In the genomic region with DNA sequence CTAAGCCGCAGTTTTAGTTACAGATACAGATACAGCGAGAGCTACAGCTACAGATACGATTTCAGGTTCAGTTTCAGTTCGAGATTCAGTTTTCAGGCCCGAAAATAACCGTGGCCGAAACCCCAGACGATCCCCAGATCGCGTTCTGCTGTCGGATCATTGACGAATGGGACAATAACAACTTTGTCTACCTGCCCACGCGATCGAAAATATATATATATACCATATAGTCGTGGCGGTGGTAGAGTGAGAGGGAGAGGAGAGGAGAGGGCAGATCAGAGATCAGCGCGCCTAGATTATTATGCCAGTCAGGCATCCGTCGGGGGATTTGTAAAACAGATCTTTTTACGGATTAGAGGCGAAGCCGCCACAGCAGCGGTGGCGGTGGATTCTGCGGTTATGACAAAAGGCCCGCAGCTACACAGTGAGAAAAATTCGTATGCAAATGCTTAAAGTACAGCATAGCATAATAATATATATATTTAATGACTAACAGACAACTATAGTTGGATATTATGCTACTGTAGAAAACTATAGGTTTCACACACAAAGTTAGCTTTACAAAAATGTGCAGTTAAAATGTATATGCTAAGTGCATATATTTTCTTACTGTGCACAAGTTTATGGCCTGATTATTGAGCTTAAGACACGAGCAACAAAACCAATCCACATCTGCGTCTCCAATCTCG, we compare ENCODE assay signal across 1 fruit fly cellular context.
A peak's percentile ranks its signal among the peaks of the same experiment; 100 is the strongest.
TF ChIP-seq lines count a peak whose summit lies in the region.

No protein-coding gene starts in this region.

TF ChIP-seq in whole organism, embryonic, 481 proteins besides CTCF, POLR2A, EP300 and RAD21 (continued from another document and continues in another):
- TF ChIP-seq D19B (GFP tag; optimal IDR thresholded peaks at IDR 0.05; lab: Kevin White, UChicago) = no peak
- TF ChIP-seq HHEX (GFP tag; optimal IDR thresholded peaks at IDR 0.05; lab: Kevin White, UChicago) = peak; percentile 29
- peak; percentile 2 for TF ChIP-seq CG6854 (GFP tag; optimal IDR thresholded peaks at IDR 0.05; lab: Kevin White, UChicago)
- peak; percentile 50 for TF ChIP-seq CG33557 (GFP tag; optimal IDR thresholded peaks at IDR 0.05; lab: Kevin White, UChicago)
- no peak for TF ChIP-seq CG6175 (GFP tag; IDR thresholded peaks at IDR 0.05; lab: Robert Waterston, UW)
- TF ChIP-seq Ada2b (GFP tag; IDR thresholded peaks at IDR 0.05; lab: Robert Waterston, UW) = peak; percentile 20; the same call in 1 of the 2 replicates
- peak; percentile 50 for TF ChIP-seq CG14014 (GFP tag; IDR thresholded peaks at IDR 0.05; lab: Robert Waterston, UW)
- peak; percentile 68; the same call in 2 of the 3 replicates for TF ChIP-seq CG34422 (GFP tag; IDR thresholded peaks at IDR 0.05; lab: Robert Waterston, UW)
- no peak for TF ChIP-seq Oaz (GFP tag; IDR thresholded peaks at IDR 0.05; lab: Robert Waterston, UW)
- TF ChIP-seq Hmr (GFP tag; optimal IDR thresholded peaks at IDR 0.05; lab: Kevin White, UChicago) = peak; percentile 13
- TF ChIP-seq CG6689 (GFP tag; IDR thresholded peaks at IDR 0.05; lab: Robert Waterston, UW) = peak; percentile 78
- peak; percentile 59 for TF ChIP-seq tin (GFP tag; optimal IDR thresholded peaks at IDR 0.05; lab: Kevin White, UChicago)
- peak; percentile 62; the same call in 2 of the 3 replicates for TF ChIP-seq ci (GFP tag; IDR thresholded peaks at IDR 0.05; lab: Robert Waterston, UW)
- peak; percentile 31 for TF ChIP-seq CG3407 (GFP tag; optimal IDR thresholded peaks at IDR 0.05; lab: Kevin White, UChicago)
- peak; percentile 9 for TF ChIP-seq NfI (GFP tag; optimal IDR thresholded peaks at IDR 0.05; lab: Kevin White, UChicago)
- no peak for TF ChIP-seq CG7928 (GFP tag; optimal IDR thresholded peaks at IDR 0.05; lab: Kevin White, UChicago)
- no peak for TF ChIP-seq bab2 (GFP tag; optimal IDR thresholded peaks at IDR 0.05; lab: Kevin White, UChicago)
- TF ChIP-seq ham (GFP tag; IDR thresholded peaks at IDR 0.05; lab: Robert Waterston, UW) = no peak
- TF ChIP-seq br (optimal IDR thresholded peaks at IDR 0.05; lab: Kevin White, UChicago) = no peak
- no peak for TF ChIP-seq jumu (GFP tag; optimal IDR thresholded peaks at IDR 0.05; lab: Kevin White, UChicago)
- no peak for TF ChIP-seq pnt (GFP tag; optimal IDR thresholded peaks at IDR 0.05; lab: Kevin White, UChicago)
- no peak for TF ChIP-seq insv (GFP tag; optimal IDR thresholded peaks at IDR 0.05; lab: Kevin White, UChicago)
- no peak for TF ChIP-seq CG14860 (GFP tag; IDR thresholded peaks at IDR 0.05; lab: Robert Waterston, UW; ENCODE audit: partially characterized antibody)
- no peak for TF ChIP-seq CG6683 (GFP tag; optimal IDR thresholded peaks at IDR 0.05; lab: Kevin White, UChicago)
- TF ChIP-seq seq (GFP tag; IDR thresholded peaks at IDR 0.05; lab: Robert Waterston, UW) = no peak
- no peak for TF ChIP-seq Bteb2 (GFP tag; optimal IDR thresholded peaks at IDR 0.05; lab: Kevin White, UChicago)
- TF ChIP-seq tup (GFP tag; optimal IDR thresholded peaks at IDR 0.05; lab: Kevin White, UChicago) = no peak
- TF ChIP-seq salm (tag; optimal IDR thresholded peaks at IDR 0.05; lab: Kevin White, UChicago) = peak; percentile 21
- TF ChIP-seq ems (GFP tag; optimal IDR thresholded peaks at IDR 0.05; lab: Kevin White, UChicago) = no peak
- TF ChIP-seq slp2 (GFP tag; optimal IDR thresholded peaks at IDR 0.05; lab: Kevin White, UChicago) = no peak
- no peak for TF ChIP-seq maf-S (GFP tag; optimal IDR thresholded peaks at IDR 0.05; lab: Kevin White, UChicago)
- TF ChIP-seq Dip3 (GFP tag; optimal IDR thresholded peaks at IDR 0.05; lab: Kevin White, UChicago) = no peak
- TF ChIP-seq peb (GFP tag; IDR thresholded peaks at IDR 0.05; lab: Robert Waterston, UW) = 0 out of 2 replicates have a peak, but pooled peaks have one; percentile 22
- no peak for TF ChIP-seq CG3163 (GFP tag; optimal IDR thresholded peaks at IDR 0.05; lab: Kevin White, UChicago)
- TF ChIP-seq CG4360 (GFP tag; IDR thresholded peaks at IDR 0.05; lab: Robert Waterston, UW) = 0 out of 2 replicates have a peak, but pooled peaks have one; percentile 20
- TF ChIP-seq esg (GFP tag; conservative IDR thresholded peaks at IDR 0.05; lab: Robert Waterston, UW) = peak; percentile 47; the same call in 1 of the 2 replicates
- peak; percentile 47; the same call in 1 of the 2 replicates for TF ChIP-seq chm (GFP tag; IDR thresholded peaks at IDR 0.05; lab: Robert Waterston, UW)
- peak; percentile 25 for TF ChIP-seq CG5245 (GFP tag; optimal IDR thresholded peaks at IDR 0.05; lab: Kevin White, UChicago)
- TF ChIP-seq HLH4C (GFP tag; IDR thresholded peaks at IDR 0.05; lab: Robert Waterston, UW; ENCODE audit: partially characterized antibody) = no peak
- TF ChIP-seq CG9932 (GFP tag; IDR thresholded peaks at IDR 0.05; lab: Robert Waterston, UW) = peak; percentile 34; the same call in 1 of the 2 replicates
- TF ChIP-seq org-1 (GFP tag; optimal IDR thresholded peaks at IDR 0.05; lab: Kevin White, UChicago) = peak; percentile 18
- TF ChIP-seq CG14667 (GFP tag; IDR thresholded peaks at IDR 0.05; lab: Robert Waterston, UW) = 0 out of 2 replicates have a peak, but pooled peaks have one; percentile 5
- no peak for TF ChIP-seq hth (optimal IDR thresholded peaks at IDR 0.05; lab: Kevin White, UChicago)
- no peak for TF ChIP-seq CG8089 (GFP tag; optimal IDR thresholded peaks at IDR 0.05; lab: Kevin White, UChicago)
- TF ChIP-seq Trl (optimal IDR thresholded peaks at IDR 0.05; lab: Kevin White, UChicago) = no peak
- TF ChIP-seq Trl (GFP tag; optimal IDR thresholded peaks at IDR 0.05; lab: Kevin White, UChicago) = no peak
- TF ChIP-seq Doc2 (GFP tag; IDR thresholded peaks at IDR 0.05; lab: Robert Waterston, UW) = no peak
- TF ChIP-seq CG34376 (GFP tag; optimal IDR thresholded peaks at IDR 0.05; lab: Kevin White, UChicago) = no peak
- no peak for TF ChIP-seq nom (GFP tag; optimal IDR thresholded peaks at IDR 0.05; lab: Kevin White, UChicago)
- TF ChIP-seq CG13894 (tag; optimal IDR thresholded peaks at IDR 0.05; lab: Kevin White, UChicago) = peak; percentile 98
- TF ChIP-seq CG4854 (GFP tag; optimal IDR thresholded peaks at IDR 0.05; lab: Kevin White, UChicago) = peak; percentile 6
- TF ChIP-seq sqz (GFP tag; optimal IDR thresholded peaks at IDR 0.05; lab: Kevin White, UChicago) = no peak
- TF ChIP-seq Mrtf (GFP tag; IDR thresholded peaks at IDR 0.05; lab: Robert Waterston, UW) = peak; percentile 48; the same call in 2 of the 3 replicates
- TF ChIP-seq CG2678 (tag; optimal IDR thresholded peaks at IDR 0.05; lab: Kevin White, UChicago) = peak; percentile 66
- peak; percentile 82 for TF ChIP-seq CG10979 (tag; optimal IDR thresholded peaks at IDR 0.05; lab: Kevin White, UChicago)
- peak; percentile 45 for TF ChIP-seq Asciz (GFP tag; optimal IDR thresholded peaks at IDR 0.05; lab: Kevin White, UChicago)
- TF ChIP-seq ssp (GFP tag; IDR thresholded peaks at IDR 0.05; lab: Robert Waterston, UW) = peak; percentile 50; the same call in 1 of the 2 replicates
- 0 out of 2 replicates have a peak, but pooled peaks have one; percentile 23 for TF ChIP-seq al (GFP tag; IDR thresholded peaks at IDR 0.05; lab: Robert Waterston, UW)
- TF ChIP-seq CG7556 (GFP tag; optimal IDR thresholded peaks at IDR 0.05; lab: Kevin White, UChicago) = peak; percentile 48
- peak; percentile 51 for TF ChIP-seq CG1602 (GFP tag; optimal IDR thresholded peaks at IDR 0.05; lab: Kevin White, UChicago)
- no peak for TF ChIP-seq prd (optimal IDR thresholded peaks at IDR 0.05; lab: Kevin White, UChicago)
- TF ChIP-seq prd (GFP tag; IDR thresholded peaks at IDR 0.05; lab: Robert Waterston, UW) = peak; percentile 74
- peak; percentile 74 for TF ChIP-seq vvl (GFP tag; IDR thresholded peaks at IDR 0.05; lab: Robert Waterston, UW)
- TF ChIP-seq CG11456 (GFP tag; IDR thresholded peaks at IDR 0.05; lab: Robert Waterston, UW) = peak; percentile 55; the same call in 1 of the 3 replicates
- no peak for TF ChIP-seq CG12071 (GFP tag; optimal IDR thresholded peaks at IDR 0.05; lab: Kevin White, UChicago)
- TF ChIP-seq CG12104 (GFP tag; optimal IDR thresholded peaks at IDR 0.05; lab: Kevin White, UChicago) = no peak
- TF ChIP-seq Ssrp (tag; optimal IDR thresholded peaks at IDR 0.05; lab: Kevin White, UChicago) = peak; percentile 56
- TF ChIP-seq Atf3 (GFP tag; optimal IDR thresholded peaks at IDR 0.05; lab: Kevin White, UChicago) = no peak
- TF ChIP-seq CG16863 (GFP tag; optimal IDR thresholded peaks at IDR 0.05; lab: Kevin White, UChicago) = no peak
- TF ChIP-seq pfk (GFP tag; optimal IDR thresholded peaks at IDR 0.05; lab: Kevin White, UChicago) = no peak
- no peak for TF ChIP-seq TFAM (GFP tag; optimal IDR thresholded peaks at IDR 0.05; lab: Kevin White, UChicago)
- no peak for TF ChIP-seq dm (GFP tag; optimal IDR thresholded peaks at IDR 0.05; lab: Kevin White, UChicago)
- no peak for TF ChIP-seq pita (GFP tag; optimal IDR thresholded peaks at IDR 0.05; lab: Kevin White, UChicago)
- TF ChIP-seq CG16813 (GFP tag; IDR thresholded peaks at IDR 0.05; lab: Robert Waterston, UW; ENCODE audit: partially characterized antibody) = no peak
- TF ChIP-seq CG31365 (tag; optimal IDR thresholded peaks at IDR 0.05; lab: Kevin White, UChicago) = no peak
- peak; percentile 24 for TF ChIP-seq run (tag; optimal IDR thresholded peaks at IDR 0.05; lab: Kevin White, UChicago)
- TF ChIP-seq CG4617 (GFP tag; optimal IDR thresholded peaks at IDR 0.05; lab: Kevin White, UChicago; ENCODE audit: borderline replicate concordance) = no peak
- no peak for TF ChIP-seq stwl (tag; optimal IDR thresholded peaks at IDR 0.05; lab: Kevin White, UChicago)
- TF ChIP-seq NFAT (GFP tag; IDR thresholded peaks at IDR 0.05; lab: Robert Waterston, UW) = 0 out of 2 replicates have a peak, but pooled peaks have one; percentile 16
- peak; percentile 84 for TF ChIP-seq CG2712 (tag; optimal IDR thresholded peaks at IDR 0.05; lab: Kevin White, UChicago)
- TF ChIP-seq CG9797 (GFP tag; optimal IDR thresholded peaks at IDR 0.05; lab: Kevin White, UChicago) = no peak
- peak; percentile 15 for TF ChIP-seq CG8359 (GFP tag; optimal IDR thresholded peaks at IDR 0.05; lab: Kevin White, UChicago; ENCODE audit: borderline replicate concordance)
- peak; percentile 15 for TF ChIP-seq abd-A (tag; optimal IDR thresholded peaks at IDR 0.05; lab: Kevin White, UChicago)
- TF ChIP-seq caup (GFP tag; optimal IDR thresholded peaks at IDR 0.05; lab: Kevin White, UChicago; ENCODE audit: severe bottlenecking) = peak; percentile 47
- no peak for TF ChIP-seq amos (GFP tag; IDR thresholded peaks at IDR 0.05; lab: Robert Waterston, UW; ENCODE audit: partially characterized antibody)
- TF ChIP-seq p53 (GFP tag; optimal IDR thresholded peaks at IDR 0.05; lab: Kevin White, UChicago) = no peak
- TF ChIP-seq Antp (GFP tag; optimal IDR thresholded peaks at IDR 0.05; lab: Kevin White, UChicago) = no peak
- peak; percentile 29 for TF ChIP-seq CG9437 (GFP tag; optimal IDR thresholded peaks at IDR 0.05; lab: Kevin White, UChicago)
- TF ChIP-seq slou (GFP tag; optimal IDR thresholded peaks at IDR 0.05; lab: Kevin White, UChicago) = no peak
- no peak for TF ChIP-seq CG6654 (GFP tag; optimal IDR thresholded peaks at IDR 0.05; lab: Kevin White, UChicago)
- TF ChIP-seq Mes4 (GFP tag; optimal IDR thresholded peaks at IDR 0.05; lab: Kevin White, UChicago) = no peak
- no peak for TF ChIP-seq sc (optimal IDR thresholded peaks at IDR 0.05; lab: Kevin White, UChicago)
- TF ChIP-seq sc (GFP tag; optimal IDR thresholded peaks at IDR 0.05; lab: Kevin White, UChicago) = peak; percentile 46
- no peak for TF ChIP-seq bbx (GFP tag; IDR thresholded peaks at IDR 0.05; lab: Robert Waterston, UW; ENCODE audit: partially characterized antibody)
- peak; percentile 58 for TF ChIP-seq Spps (tag; optimal IDR thresholded peaks at IDR 0.05; lab: Kevin White, UChicago)
- TF ChIP-seq CG18011 (GFP tag; optimal IDR thresholded peaks at IDR 0.05; lab: Kevin White, UChicago) = no peak
- peak; percentile 70 for TF ChIP-seq CG9727 (GFP tag; optimal IDR thresholded peaks at IDR 0.05; lab: Kevin White, UChicago)
- TF ChIP-seq usp (GFP tag; optimal IDR thresholded peaks at IDR 0.05; lab: Kevin White, UChicago) = no peak
- TF ChIP-seq CG14050 (GFP tag; IDR thresholded peaks at IDR 0.05; lab: Robert Waterston, UW) = peak; percentile 32; the same call in 1 of the 3 replicates
- no peak for TF ChIP-seq CG3065 (GFP tag; optimal IDR thresholded peaks at IDR 0.05; lab: Kevin White, UChicago)
- TF ChIP-seq Fer1 (GFP tag; optimal IDR thresholded peaks at IDR 0.05; lab: Kevin White, UChicago) = peak; percentile 2
- no peak for TF ChIP-seq CG8290 (GFP tag; optimal IDR thresholded peaks at IDR 0.05; lab: Kevin White, UChicago)
- TF ChIP-seq CG8290 (tag; optimal IDR thresholded peaks at IDR 0.05; lab: Kevin White, UChicago) = no peak
- TF ChIP-seq Stat92E (GFP tag; optimal IDR thresholded peaks at IDR 0.05; lab: Kevin White, UChicago) = peak in 1 of 3 experiments; percentile 51
- peak; percentile 52 for TF ChIP-seq ind (GFP tag; optimal IDR thresholded peaks at IDR 0.05; lab: Kevin White, UChicago)
- peak; percentile 58; the same call in 2 of the 3 replicates for TF ChIP-seq dysf (GFP tag; IDR thresholded peaks at IDR 0.05; lab: Robert Waterston, UW)
- no peak for TF ChIP-seq CG42726 (GFP tag; IDR thresholded peaks at IDR 0.05; lab: Robert Waterston, UW; ENCODE audit: partially characterized antibody)
- no peak for TF ChIP-seq Doc3 (GFP tag; IDR thresholded peaks at IDR 0.05; lab: Robert Waterston, UW; ENCODE audit: partially characterized antibody)
- peak; percentile 80 for TF ChIP-seq CG18262 (tag; optimal IDR thresholded peaks at IDR 0.05; lab: Kevin White, UChicago)
- TF ChIP-seq CG1529 (GFP tag; optimal IDR thresholded peaks at IDR 0.05; lab: Kevin White, UChicago) = peak; percentile 54
- TF ChIP-seq CG15479 (GFP tag; optimal IDR thresholded peaks at IDR 0.05; lab: Kevin White, UChicago) = no peak
- no peak for TF ChIP-seq h (optimal IDR thresholded peaks at IDR 0.05; lab: Kevin White, UChicago)
- TF ChIP-seq tgo (GFP tag; IDR thresholded peaks at IDR 0.05; lab: Robert Waterston, UW) = peak; percentile 65
- TF ChIP-seq CG3281 (GFP tag; optimal IDR thresholded peaks at IDR 0.05; lab: Kevin White, UChicago) = peak; percentile 14
- no peak for TF ChIP-seq pzg (GFP tag; optimal IDR thresholded peaks at IDR 0.05; lab: Kevin White, UChicago)
- no peak for TF ChIP-seq cg (GFP tag; optimal IDR thresholded peaks at IDR 0.05; lab: Kevin White, UChicago)
- peak; percentile 82 for TF ChIP-seq gem (tag; optimal IDR thresholded peaks at IDR 0.05; lab: Kevin White, UChicago)
- no peak for TF ChIP-seq stc (GFP tag; IDR thresholded peaks at IDR 0.05; lab: Robert Waterston, UW)
- TF ChIP-seq Nf-YB (GFP tag; optimal IDR thresholded peaks at IDR 0.05; lab: Kevin White, UChicago) = peak; percentile 31
- TF ChIP-seq Bgb (GFP tag; IDR thresholded peaks at IDR 0.05; lab: Robert Waterston, UW; ENCODE audit: partially characterized antibody) = no peak
- no peak for TF ChIP-seq CG3995 (GFP tag; optimal IDR thresholded peaks at IDR 0.05; lab: Kevin White, UChicago)
- no peak for TF ChIP-seq Tbp (GFP tag; optimal IDR thresholded peaks at IDR 0.05; lab: Kevin White, UChicago)
